Worm (Caenorhabditis elegans): Measurements from ENCODE around the gene F36D4.4.

F36D4.4 gene

DNA sequence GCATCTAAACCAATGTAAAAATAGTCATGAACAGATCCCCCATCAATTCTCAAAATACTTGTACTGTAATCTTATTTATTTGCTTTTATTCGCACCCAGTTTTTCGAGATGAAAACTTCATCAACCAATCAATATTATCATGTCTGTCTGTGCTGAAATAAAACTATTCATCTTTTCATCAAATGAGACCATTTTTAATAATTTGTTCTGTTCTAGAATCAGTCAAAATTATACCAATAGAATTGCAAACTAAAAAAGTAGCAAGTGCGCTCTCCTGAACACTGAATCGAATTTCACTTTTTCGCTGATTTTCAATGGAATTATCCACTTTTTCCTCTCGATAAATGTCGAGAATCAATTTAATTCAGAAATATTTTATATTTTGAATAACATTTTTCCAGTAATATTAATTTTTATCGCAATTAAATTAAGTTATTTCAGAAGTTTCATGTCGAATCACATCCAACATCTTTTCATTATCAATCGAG lies 14.5 kb downstream of the F36D4.4 start, which contains the start of gene trpp-4:
TSS of gene trpp-4 (plus strand) at position 442 of the 488 bp plus-strand sequence.
- no peak for TF ChIP-seq hlh-30 (tag; optimal IDR thresholded peaks at IDR 0.05; ENCODE audit: insufficient read depth)
- no peak for TF ChIP-seq gmeb-2 (tag; optimal IDR thresholded peaks at IDR 0.05)
- peak; percentile 54 for TF ChIP-seq unc-42 (tag; optimal IDR thresholded peaks at IDR 0.05)

DNA sequence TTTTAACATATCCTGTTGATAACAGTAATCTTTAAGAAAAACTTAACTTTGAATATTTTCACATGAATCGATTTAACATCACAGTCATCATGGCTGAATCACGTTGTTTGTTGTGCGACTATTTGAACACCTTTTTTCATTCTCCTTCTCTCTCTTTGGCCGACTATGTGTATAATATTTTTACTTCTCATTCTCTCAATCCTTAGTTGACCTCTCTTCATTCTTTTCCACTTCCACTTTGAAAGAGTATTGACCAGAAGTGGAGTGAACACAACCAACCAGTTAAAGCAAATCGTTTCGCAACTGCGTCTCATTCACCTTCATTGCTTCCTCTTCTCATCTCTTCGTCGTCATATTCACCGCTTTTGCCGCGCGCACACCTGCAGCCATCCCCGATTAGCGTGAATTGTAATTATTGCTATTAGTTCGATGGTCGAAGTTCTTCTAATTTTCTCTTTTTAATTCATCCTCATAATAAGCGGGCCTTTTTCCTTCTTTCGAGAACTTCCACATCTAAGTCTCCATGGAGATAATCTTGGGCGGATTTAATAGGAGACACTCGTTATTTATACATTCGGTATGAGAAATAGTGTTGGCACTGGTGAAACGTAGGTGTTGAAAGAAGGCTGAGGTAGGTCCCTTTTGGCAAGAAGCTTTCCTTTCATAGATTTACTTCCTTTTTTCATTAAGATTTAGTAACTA lies 19.3 kb downstream of the F36D4.4 start:
- no peak for TF ChIP-seq ceh-19 (GFP tag; optimal IDR thresholded peaks at IDR 0.05)
- TF ChIP-seq pag-3 (tag; optimal IDR thresholded peaks at IDR 0.05; ENCODE audit: borderline replicate concordance): no peak
- no peak for TF ChIP-seq odd-2 (tag; optimal IDR thresholded peaks at IDR 0.05)
- no peak for TF ChIP-seq nhr-232 (tag; optimal IDR thresholded peaks at IDR 0.05)
- no peak for TF ChIP-seq ceh-30 (tag; optimal IDR thresholded peaks at IDR 0.05)
- no peak for TF ChIP-seq lin-11 (tag; optimal IDR thresholded peaks at IDR 0.05)
- TF ChIP-seq ceh-31 (tag; optimal IDR thresholded peaks at IDR 0.05): peak; percentile 77

DNA sequence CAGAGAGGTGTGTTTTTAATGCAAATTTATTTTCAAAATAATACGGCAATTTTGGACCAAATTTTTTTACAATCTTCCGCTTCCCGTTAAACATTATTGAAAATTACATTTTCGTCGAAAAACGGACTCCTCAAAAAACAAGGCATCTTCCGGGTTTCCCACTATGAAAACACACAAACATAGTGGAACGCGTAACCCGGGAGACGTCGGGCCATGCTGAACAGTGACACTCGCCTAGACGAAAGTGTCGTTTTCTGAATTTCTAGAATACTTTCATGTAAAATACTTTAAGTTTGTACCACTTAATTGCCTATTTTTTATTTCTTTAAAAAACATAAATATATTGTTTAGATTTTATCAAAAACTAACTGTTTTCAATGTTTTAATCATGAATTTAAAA lies 22.5 kb downstream of the F36D4.4 start:
- TF ChIP-seq ceh-9 (tag; optimal IDR thresholded peaks at IDR 0.05) (no peak), madf-2 (tag; optimal IDR thresholded peaks at IDR 0.05) (no peak), ceh-22 (tag; optimal IDR thresholded peaks at IDR 0.05) (no peak), tbx-7 (tag; optimal IDR thresholded peaks at IDR 0.05) (no peak), ceh-2 (tag; optimal IDR thresholded peaks at IDR 0.05) (no peak), ztf-16 (tag; optimal IDR thresholded peaks at IDR 0.05) (no peak), lim-6 (tag; optimal IDR thresholded peaks at IDR 0.05) (no peak), unc-86 (tag; optimal IDR thresholded peaks at IDR 0.05) (no peak), unc-55 (GFP tag; optimal IDR thresholded peaks at IDR 0.05) (no peak), ahr-1 (tag; optimal IDR thresholded peaks at IDR 0.05) (no peak), C38D4.7 (GFP tag; optimal IDR thresholded peaks at IDR 0.05) (no peak), eyg-1 (tag; optimal IDR thresholded peaks at IDR 0.05) (no peak), lin-11 (tag; optimal IDR thresholded peaks at IDR 0.05) (no peak), rnt-1 (tag; optimal IDR thresholded peaks at IDR 0.05) (no peak), nfya-1 (tag; optimal IDR thresholded peaks at IDR 0.05) (no peak), ets-4 (tag; optimal IDR thresholded peaks at IDR 0.05) (no peak), T23F11.4 (GFP tag; optimal IDR thresholded peaks at IDR 0.05) (no peak), ceh-34 (tag; optimal IDR thresholded peaks at IDR 0.05) (no peak)

DNA sequence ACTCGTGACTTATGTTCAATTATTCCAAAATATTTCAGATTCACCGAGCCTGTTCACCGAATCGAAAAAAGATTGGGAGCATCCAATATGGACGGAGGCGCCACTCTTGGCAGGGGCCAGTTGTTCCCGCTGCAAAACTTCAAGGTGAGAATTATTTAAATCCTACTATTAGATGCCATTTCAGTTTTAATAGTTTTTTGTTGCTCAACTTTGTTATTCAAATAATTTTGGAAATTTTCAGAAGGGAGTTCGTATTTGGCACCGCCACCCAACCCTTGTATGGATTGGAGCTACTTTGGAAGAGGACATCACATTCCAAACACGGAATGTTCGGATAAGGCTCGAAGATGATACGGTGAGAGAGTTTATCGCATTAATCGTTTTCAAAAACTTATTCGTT lies 28.3 kb downstream of the F36D4.4 start, which contains the start of gene hum-2:
TSS of gene hum-2 (plus strand) at position 33 of the 400 bp plus-strand sequence.
- TF ChIP-seq fax-1 (tag; optimal IDR thresholded peaks at IDR 0.05): no peak
- TF ChIP-seq ceh-24 (tag; optimal IDR thresholded peaks at IDR 0.05): no peak
- TF ChIP-seq unc-55 (GFP tag; optimal IDR thresholded peaks at IDR 0.05): no peak

DNA sequence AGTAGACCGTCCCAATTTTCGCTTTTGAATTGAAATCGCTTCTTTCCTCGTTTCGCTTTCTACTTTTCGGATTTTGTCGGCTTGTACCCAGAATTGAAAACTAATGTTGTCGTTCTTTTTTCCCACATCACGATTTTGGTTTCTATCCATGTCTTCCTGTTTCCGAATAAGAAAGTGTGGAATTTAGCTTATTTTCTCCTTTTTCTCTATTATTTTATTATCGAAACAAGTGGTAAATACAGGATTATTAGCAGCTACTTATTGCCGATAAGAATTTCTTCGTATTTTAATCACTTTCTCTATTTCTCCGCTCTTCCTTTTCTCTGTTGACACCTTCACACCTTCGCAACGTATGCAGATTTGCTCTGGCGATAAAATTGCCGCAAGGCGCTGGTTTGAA lies 29.5 kb downstream of the F36D4.4 start:
- TF ChIP-seq K02D7.2 (tag; optimal IDR thresholded peaks at IDR 0.05): no peak
- no peak for TF ChIP-seq sox-4 (tag; optimal IDR thresholded peaks at IDR 0.05)
- TF ChIP-seq hlh-30 (tag; optimal IDR thresholded peaks at IDR 0.05; ENCODE audit: insufficient read depth): no peak
- TF ChIP-seq Y22D7AL.16 (tag; optimal IDR thresholded peaks at IDR 0.05): no peak
- TF ChIP-seq ama-1 (optimal IDR thresholded peaks at IDR 0.05): no peak
- no peak for TF ChIP-seq tbx-2 (tag; optimal IDR thresholded peaks at IDR 0.05)
- no peak for TF ChIP-seq ceh-18 (tag; optimal IDR thresholded peaks at IDR 0.05)
- no peak for TF ChIP-seq ceh-48 (tag; optimal IDR thresholded peaks at IDR 0.05)
- TF ChIP-seq madf-2 (tag; optimal IDR thresholded peaks at IDR 0.05): no peak
- TF ChIP-seq gmeb-2 (tag; optimal IDR thresholded peaks at IDR 0.05): no peak
- no peak for TF ChIP-seq ceh-45 (GFP tag; IDR thresholded peaks at IDR 0.05)

Data from whole organism, late embryonic.